Fruit fly (Drosophila melanogaster) whole organism, embryonic: Measurements from ENCODE around the gene CG12398.

ENCODE experiments used
- Adf1 ChIP-seq: fragments of 200-800 bp; sonication (Bioruptor generic); IDR thresholded peaks from 2 replicates; pipeline ENCODE4 v1.3.6; 2022; ENCODE audit warnings: missing biosample characterization, missing genetic modification characterization
- CG1024 ChIP-seq: fragments of 200-800 bp; sonication (Bioruptor generic); IDR thresholded peaks from 2 replicates; pipeline ENCODE4 v1.3.6; 2022; ENCODE audit warnings: missing biosample characterization, missing genetic modification characterization
- CG11093 ChIP-seq: fragments of 200-800 bp; sonication (Bioruptor generic); IDR thresholded peaks from 3 replicates; pipeline ENCODE4 v1.3.6; 2022; ENCODE audit warnings: missing biosample characterization, missing genetic modification characterization
- CG11696 ChIP-seq: fragments of 200-800 bp; sonication (Bioruptor generic); IDR thresholded peaks from 2 replicates; pipeline ENCODE4 v1.3.6; 2022; ENCODE audit warnings: missing biosample characterization, missing genetic modification characterization
- CG13287 ChIP-seq: fragments of 200-800 bp; sonication (Bioruptor generic); IDR thresholded peaks from 2 replicates; pipeline ENCODE4 v1.3.6; 2022; ENCODE audit warnings: missing biosample characterization, missing genetic modification characterization; ENCODE audit not compliant: partially characterized antibody
- CG13894 ChIP-seq: fragments of 200-800 bp; sonication (Bioruptor generic); optimal IDR thresholded peaks from 3 replicates; lab custom pipeline; 2018; ENCODE audit warnings: missing biosample characterization, mild to moderate bottlenecking, missing genetic modification characterization, moderate library complexity
- CG1602 ChIP-seq: fragments of 200-800 bp; sonication (Bioruptor generic); optimal IDR thresholded peaks from 3 replicates; lab custom pipeline; 2016; ENCODE audit warnings: missing biosample characterization, missing genetic modification characterization
- CG16779 ChIP-seq: fragments of 200-800 bp; sonication (Bioruptor generic); IDR thresholded peaks from 2 replicates; pipeline ENCODE4 v1.3.6; 2022; ENCODE audit warnings: missing biosample characterization, missing genetic modification characterization
- CG17328 ChIP-seq: fragments of 200-800 bp; sonication (Bioruptor generic); IDR thresholded peaks from 2 replicates; pipeline ENCODE4 v1.3.6; 2022; ENCODE audit warnings: missing biosample characterization, missing genetic modification characterization
- CG17359 ChIP-seq: fragments of 200-800 bp; sonication (Bioruptor generic); optimal IDR thresholded peaks from 3 replicates; lab custom pipeline; 2018; ENCODE audit warnings: missing biosample characterization, mild to moderate bottlenecking, missing genetic modification characterization, moderate library complexity
- CG17802 ChIP-seq: fragments of 200-800 bp; sonication (Bioruptor generic); optimal IDR thresholded peaks from 2 replicates; lab custom pipeline; 2018; ENCODE audit warnings: missing biosample characterization, mild to moderate bottlenecking, missing genetic modification characterization, moderate library complexity
- CG30020 ChIP-seq: fragments of 200-800 bp; optimal IDR thresholded peaks from 2 replicates; lab custom pipeline; 2019; ENCODE audit warnings: missing biosample characterization, mild to moderate bottlenecking, missing genetic modification characterization, moderate library complexity
- CG3281 ChIP-seq: fragments of 200-800 bp; sonication (Bioruptor generic); optimal IDR thresholded peaks from 3 replicates; lab custom pipeline; 2017; ENCODE audit warnings: missing biosample characterization, mild to moderate bottlenecking, missing genetic modification characterization
- CG43689 ChIP-seq: fragments of 200-800 bp; sonication (Bioruptor generic); IDR thresholded peaks from 2 replicates; pipeline ENCODE4 v1.3.6; 2022; ENCODE audit warnings: missing biosample characterization, missing genetic modification characterization
- CG4404 ChIP-seq: fragments of 200-800 bp; sonication (Bioruptor generic); IDR thresholded peaks from 2 replicates; pipeline ENCODE4 v1.3.6; 2022; ENCODE audit warnings: missing biosample characterization, missing genetic modification characterization
- CG4707 ChIP-seq: fragments of 200-800 bp; sonication (Bioruptor generic); optimal IDR thresholded peaks from 2 replicates; lab custom pipeline; 2018; ENCODE audit warnings: missing biosample characterization, mild to moderate bottlenecking, missing genetic modification characterization, moderate library complexity
- CG6689 ChIP-seq: fragments of 200-800 bp; sonication (Bioruptor generic); IDR thresholded peaks from 2 replicates; pipeline ENCODE4 v1.3.6; 2022; ENCODE audit warnings: missing biosample characterization, missing genetic modification characterization
- CG7786 ChIP-seq: fragments of 200-800 bp; sonication (Bioruptor generic); optimal IDR thresholded peaks from 2 replicates; lab custom pipeline; 2016; ENCODE audit warnings: missing biosample characterization, missing genetic modification characterization
- CG7839 ChIP-seq: fragments of 200-800 bp; sonication (Bioruptor generic); optimal IDR thresholded peaks from 3 replicates; lab custom pipeline; 2018; ENCODE audit warnings: missing biosample characterization, mild to moderate bottlenecking, missing genetic modification characterization, moderate library complexity
- CG8388 ChIP-seq: fragments of 200-800 bp; sonication (Bioruptor generic); optimal IDR thresholded peaks from 2 replicates; lab custom pipeline; 2019; ENCODE audit warnings: missing biosample characterization, mild to moderate bottlenecking, missing genetic modification characterization, moderate library complexity
- CG9437 ChIP-seq: fragments of 200-800 bp; sonication (Bioruptor generic); optimal IDR thresholded peaks from 2 replicates; lab custom pipeline; 2018; ENCODE audit warnings: missing biosample characterization, mild to moderate bottlenecking, missing genetic modification characterization
- CG9609 ChIP-seq: fragments of 200-800 bp; sonication (Bioruptor generic); optimal IDR thresholded peaks from 3 replicates; lab custom pipeline; 2016; ENCODE audit warnings: missing biosample characterization, missing genetic modification characterization
- CG9932 ChIP-seq: fragments of 200-800 bp; sonication (Bioruptor generic); IDR thresholded peaks from 2 replicates; pipeline ENCODE4 v1.3.6; 2022; ENCODE audit warnings: missing biosample characterization, missing genetic modification characterization
- Dip3 ChIP-seq: fragments of 200-800 bp; sonication (Bioruptor generic); optimal IDR thresholded peaks from 3 replicates; lab custom pipeline; 2016; ENCODE audit warnings: missing biosample characterization, missing genetic modification characterization
- Ets65A ChIP-seq: fragments of 200-800 bp; sonication (Bioruptor generic); peaks from one replicate; lab custom pipeline; 2016; ENCODE audit warnings: missing biosample characterization, missing genetic modification characterization
- Gsc ChIP-seq: fragments of 200-800 bp; sonication (Bioruptor generic); IDR thresholded peaks from 2 replicates; pipeline ENCODE4 v1.3.6; 2022; ENCODE audit warnings: missing biosample characterization, missing genetic modification characterization
- Tbp ChIP-seq: fragments of >200 bp; optimal IDR thresholded peaks from 2 replicates; lab custom pipeline; 2018; ENCODE audit warnings: missing biosample characterization, missing genetic modification characterization
- abd-A ChIP-seq: fragments of 200-800 bp; sonication (Bioruptor generic); optimal IDR thresholded peaks from 3 replicates; lab custom pipeline; 2019; ENCODE audit warnings: missing biosample characterization, mild to moderate bottlenecking, missing genetic modification characterization, moderate library complexity
- ap ChIP-seq: fragments of 200-800 bp; sonication (Bioruptor generic); IDR thresholded peaks from 2 replicates; pipeline ENCODE4 v1.3.6; 2022; ENCODE audit warnings: missing biosample characterization, missing genetic modification characterization
- chif ChIP-seq, 2 experiments: fragments of 200-800 bp; sonication (Bioruptor generic); optimal IDR thresholded peaks; 3 replicates each; lab custom pipeline; 2016; ENCODE audit warnings: missing biosample characterization in 2 of 2, missing genetic modification characterization in 2 of 2
- corto ChIP-seq: fragments of 200-800 bp; sonication (Bioruptor generic); optimal IDR thresholded peaks from 2 replicates; lab custom pipeline; 2016; ENCODE audit warnings: missing biosample characterization, mild to moderate bottlenecking, missing genetic modification characterization, moderate library complexity
- croc ChIP-seq: fragments of 200-800 bp; sonication (Bioruptor generic); conservative IDR thresholded peaks from 3 replicates; pipeline ENCODE4 v1.3.6; 2022; ENCODE audit warnings: missing biosample characterization, missing genetic modification characterization
- cwo ChIP-seq: fragments of 200-800 bp; sonication (Bioruptor generic); optimal IDR thresholded peaks from 3 replicates; lab custom pipeline; 2017; ENCODE audit warnings: missing biosample characterization, missing genetic modification characterization, mild to moderate bottlenecking, moderate library complexity, missing genetic modification reagents
- fd3F ChIP-seq: fragments of 200-800 bp; sonication (Bioruptor generic); optimal IDR thresholded peaks from 2 replicates; lab custom pipeline; 2018; ENCODE audit warnings: missing biosample characterization, mild to moderate bottlenecking, missing genetic modification characterization, moderate library complexity
- gfzf ChIP-seq: fragments of 200-800 bp; sonication (Bioruptor generic); optimal IDR thresholded peaks from 2 replicates; lab custom pipeline; 2016; ENCODE audit warnings: missing biosample characterization, mild to moderate bottlenecking, missing genetic modification characterization, moderate library complexity
- gsb ChIP-seq: fragments of 200-800 bp; sonication (Bioruptor generic); IDR thresholded peaks from 2 replicates; pipeline ENCODE4 v1.3.6; 2022; ENCODE audit warnings: missing biosample characterization, missing genetic modification characterization
- hbn ChIP-seq: fragments of 200-800 bp; sonication (Bioruptor generic); IDR thresholded peaks from 2 replicates; pipeline ENCODE4 v1.3.6; 2022; ENCODE audit warnings: missing biosample characterization, missing genetic modification characterization; ENCODE audit not compliant: partially characterized antibody
- luna ChIP-seq: fragments of 200-800 bp; sonication (Bioruptor generic); optimal IDR thresholded peaks from 2 replicates; lab custom pipeline; 2016; ENCODE audit warnings: missing biosample characterization, missing genetic modification characterization
- maf-S ChIP-seq: fragments of 200-800 bp; sonication (Bioruptor generic); optimal IDR thresholded peaks from 2 replicates; lab custom pipeline; 2016; ENCODE audit warnings: missing biosample characterization, missing genetic modification characterization
- nom ChIP-seq: fragments of 200-800 bp; sonication (Bioruptor generic); optimal IDR thresholded peaks from 2 replicates; lab custom pipeline; 2017; ENCODE audit warnings: missing biosample characterization, missing genetic modification characterization, mild to moderate bottlenecking, moderate library complexity, missing genetic modification reagents
- onecut ChIP-seq: fragments of 200-800 bp; sonication (Bioruptor generic); IDR thresholded peaks from 2 replicates; pipeline ENCODE4 v1.3.6; 2022; ENCODE audit warnings: missing biosample characterization, missing genetic modification characterization
- org-1 ChIP-seq: fragments of 200-800 bp; sonication (Bioruptor generic); optimal IDR thresholded peaks from 2 replicates; lab custom pipeline; 2017; ENCODE audit warnings: missing biosample characterization, missing genetic modification characterization
- ro ChIP-seq: fragments of 200-800 bp; sonication (Bioruptor generic); IDR thresholded peaks from 2 replicates; pipeline ENCODE4 v1.3.6; 2022; ENCODE audit warnings: missing biosample characterization, missing genetic modification characterization
- sim ChIP-seq: fragments of 200-800 bp; sonication (Bioruptor generic); IDR thresholded peaks from 2 replicates; pipeline ENCODE4 v1.3.6; 2022; ENCODE audit warnings: missing biosample characterization, missing genetic modification characterization
- slou ChIP-seq: fragments of 200-800 bp; sonication (Bioruptor generic); optimal IDR thresholded peaks from 3 replicates; lab custom pipeline; 2016; ENCODE audit warnings: missing biosample characterization, missing genetic modification characterization
- sr ChIP-seq: fragments of 200-800 bp; sonication (Bioruptor generic); IDR thresholded peaks from 3 replicates; pipeline ENCODE4 v1.3.6; 2022; ENCODE audit warnings: missing biosample characterization, missing genetic modification characterization
- stwl ChIP-seq: fragments of 200-800 bp; sonication (Bioruptor generic); optimal IDR thresholded peaks from 3 replicates; lab custom pipeline; 2018; ENCODE audit warnings: missing biosample characterization, mild to moderate bottlenecking, missing genetic modification characterization, moderate library complexity
- tup ChIP-seq: fragments of 200-800 bp; sonication (Bioruptor generic); optimal IDR thresholded peaks from 2 replicates; lab custom pipeline; 2016; ENCODE audit warnings: missing biosample characterization, mild to moderate bottlenecking, missing genetic modification characterization, moderate library complexity
- tx ChIP-seq: fragments of 200-800 bp; sonication (Bioruptor generic); optimal IDR thresholded peaks from 2 replicates; lab custom pipeline; 2016; ENCODE audit warnings: missing biosample characterization, missing genetic modification characterization
- unc-4 ChIP-seq: fragments of 200-800 bp; sonication (Bioruptor generic); IDR thresholded peaks from 2 replicates; pipeline ENCODE4 v1.3.6; 2022; ENCODE audit warnings: missing biosample characterization, missing genetic modification characterization; ENCODE audit not compliant: partially characterized antibody

CG12398 gene

DNA sequence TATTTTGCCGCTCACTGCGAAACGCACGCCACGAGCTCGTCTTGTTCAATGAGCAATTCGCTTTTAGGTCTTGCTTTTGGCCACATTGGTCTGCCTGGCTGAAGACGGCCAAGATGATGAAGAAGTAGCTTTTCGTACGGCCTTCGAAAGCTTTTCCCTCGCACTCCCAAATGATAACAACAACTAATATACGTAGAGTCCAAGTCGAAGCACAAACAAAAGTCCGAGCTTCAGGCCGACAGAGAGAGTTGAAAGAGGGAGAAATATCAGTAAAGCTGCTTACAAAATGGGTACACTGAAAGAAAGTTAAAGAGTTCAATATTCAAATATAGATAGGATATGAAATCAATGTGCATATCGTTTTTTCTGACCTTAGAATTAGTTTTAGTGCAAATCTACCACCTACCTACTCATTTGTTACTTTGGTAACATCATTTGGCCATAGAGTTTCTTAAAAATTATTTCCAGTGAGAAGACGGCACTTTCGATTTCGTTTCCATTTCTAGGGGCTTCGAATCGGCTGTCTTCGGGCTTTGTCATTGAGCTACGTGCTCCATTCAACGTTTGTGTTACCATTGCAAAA lies 31.0 kb downstream of the CG12398 start, which contains the start of the genes CG45064 and CG45065 (continued):
- TF ChIP-seq CG17802 (tag; lab: Kevin White, UChicago), result peak; percentile 58
- TF ChIP-seq CG11093 (GFP tag; lab: Robert Waterston, UW), result peak; percentile 76
- peak; percentile 24; the same call in 1 of the 2 replicates for TF ChIP-seq CG4404 (GFP tag; lab: Robert Waterston, UW)
- TF ChIP-seq onecut, result peak; percentile 74
- peak; percentile 79 for TF ChIP-seq CG6689 (GFP tag; lab: Robert Waterston, UW)
- peak; percentile 24 for TF ChIP-seq fd3F (GFP tag; lab: Kevin White, UChicago)
- no peak for TF ChIP-seq corto (GFP tag; lab: Kevin White, UChicago)
- no peak for TF ChIP-seq gfzf (GFP tag; lab: Kevin White, UChicago)
- TF ChIP-seq CG1602 (GFP tag; lab: Kevin White, UChicago), result peak; percentile 71
- TF ChIP-seq CG7839 (tag; lab: Kevin White, UChicago), result peak; percentile 89
- no peak for TF ChIP-seq CG13287
- peak; percentile 94 for TF ChIP-seq CG17359 (tag; lab: Kevin White, UChicago)
- peak; percentile 33 for TF ChIP-seq CG30020 (tag; lab: Kevin White, UChicago)
- TF ChIP-seq ro (GFP tag; lab: Robert Waterston, UW), result peak; percentile 67
- TF ChIP-seq tx (GFP tag; lab: Kevin White, UChicago), result peak; percentile 77
- peak; percentile 81 for TF ChIP-seq Dip3 (GFP tag; lab: Kevin White, UChicago)
- peak; percentile 96 for TF ChIP-seq Ets65A
- no peak for TF ChIP-seq Tbp (GFP tag; lab: Kevin White, UChicago)
- TF ChIP-seq Gsc (GFP tag; lab: Robert Waterston, UW), result peak; percentile 59; the same call in 1 of the 2 replicates
- peak; percentile 68 for TF ChIP-seq maf-S (GFP tag; lab: Kevin White, UChicago)
- TF ChIP-seq CG11696 (GFP tag; lab: Robert Waterston, UW), result peak; percentile 61; the same call in 1 of the 2 replicates
- TF ChIP-seq CG4707 (GFP tag; lab: Kevin White, UChicago), result peak; percentile 78
- no peak for TF ChIP-seq Adf1
- peak; percentile 66 for TF ChIP-seq CG9437
- peak; percentile 79 for TF ChIP-seq sim
- TF ChIP-seq CG16779 (GFP tag; lab: Robert Waterston, UW), result 0 out of 2 replicates have a peak, but pooled peaks have one; percentile 38
- no peak for TF ChIP-seq unc-4 (GFP tag; lab: Robert Waterston, UW)
- no peak for TF ChIP-seq hbn
- peak; percentile 70 for TF ChIP-seq CG9932 (GFP tag; lab: Robert Waterston, UW)
- TF ChIP-seq CG8388 (GFP tag; lab: Kevin White, UChicago), result peak; percentile 89
- no peak for TF ChIP-seq stwl
- peak; percentile 67 for TF ChIP-seq CG7786
- TF ChIP-seq CG1024 (GFP tag; lab: Robert Waterston, UW), result peak; percentile 75
- TF ChIP-seq nom (GFP tag; lab: Kevin White, UChicago), result no peak
- TF ChIP-seq abd-A, result peak; percentile 10
- peak; percentile 79 for TF ChIP-seq CG9609 (GFP tag; lab: Kevin White, UChicago)
- peak; percentile 11 for TF ChIP-seq slou
- peak; percentile 82 for TF ChIP-seq org-1
- peak; percentile 90 for TF ChIP-seq ap
- peak; percentile 74; the same call in 1 of the 3 replicates for TF ChIP-seq sr
- TF ChIP-seq chif (GFP tag; optimal IDR thresholded peaks at IDR 0.05; lab: Kevin White, UChicago), result peak; percentile 70 to 84
- no peak for TF ChIP-seq CG13894 (tag; lab: Kevin White, UChicago)
- TF ChIP-seq cwo (GFP tag; lab: Kevin White, UChicago), result peak; percentile 66
- no peak for TF ChIP-seq gsb (GFP tag; lab: Robert Waterston, UW)
- peak; percentile 74 for TF ChIP-seq croc (GFP tag; lab: Robert Waterston, UW)
- TF ChIP-seq CG17328 (GFP tag; lab: Robert Waterston, UW), result peak; percentile 87
- peak; percentile 27 for TF ChIP-seq tup (GFP tag; lab: Kevin White, UChicago)
- no peak for TF ChIP-seq luna
- TF ChIP-seq CG43689 (GFP tag; lab: Robert Waterston, UW), result no peak
- TF ChIP-seq CG3281 (GFP tag; lab: Kevin White, UChicago), result peak; percentile 69
